Fruit fly (Drosophila melanogaster): ENCODE results near the gene daw.

daw gene

dm6 chr2L:2855773-2856615, 50.9 kb downstream of the daw start, which contains the start of the genes CG3104 and RpS21 (continued):
- TF ChIP-seq hb (GFP tag; IDR thresholded peaks at IDR 0.05; ENCODE audit: partially characterized antibody): no peak
- peak; percentile 80 for TF ChIP-seq ac (GFP tag; optimal IDR thresholded peaks at IDR 0.05)
- peak; percentile 74 for TF ChIP-seq Six4 (GFP tag; optimal IDR thresholded peaks at IDR 0.05)
- peak; percentile 11 for TF ChIP-seq tap (tag; optimal IDR thresholded peaks at IDR 0.05)
- peak; percentile 71; the same call in 1 of the 2 replicates for TF ChIP-seq CG10321 (GFP tag; IDR thresholded peaks at IDR 0.05)
- TF ChIP-seq Hr3 (GFP tag; optimal IDR thresholded peaks at IDR 0.05): peak; percentile 73
- TF ChIP-seq klu (GFP tag; IDR thresholded peaks at IDR 0.05): peak; percentile 72
- TF ChIP-seq Meics (GFP tag; optimal IDR thresholded peaks at IDR 0.05): peak; percentile 92
- TF ChIP-seq CG8924 (tag; optimal IDR thresholded peaks at IDR 0.05): peak; percentile 60
- peak; percentile 48 for TF ChIP-seq crol (GFP tag; IDR thresholded peaks at IDR 0.05)
- peak; percentile 93 for TF ChIP-seq CG9932 (GFP tag; IDR thresholded peaks at IDR 0.05)
- TF ChIP-seq vvl (GFP tag; IDR thresholded peaks at IDR 0.05): peak; percentile 91
- TF ChIP-seq luna (GFP tag; optimal IDR thresholded peaks at IDR 0.05): peak; percentile 50
- no peak for TF ChIP-seq Lpt (GFP tag; optimal IDR thresholded peaks at IDR 0.05)
- peak; percentile 80 for TF ChIP-seq maf-S (GFP tag; optimal IDR thresholded peaks at IDR 0.05)
- TF ChIP-seq Usf (GFP tag; optimal IDR thresholded peaks at IDR 0.05): peak; percentile 85
- TF ChIP-seq CG17612 (GFP tag; IDR thresholded peaks at IDR 0.05): peak; percentile 66
- peak; percentile 83 for TF ChIP-seq ewg (GFP tag; optimal IDR thresholded peaks at IDR 0.05)
- peak; percentile 95 for TF ChIP-seq CG10543 (GFP tag; optimal IDR thresholded peaks at IDR 0.05)
- peak in 1 of 2 experiments; percentile 77 for TF ChIP-seq eve (GFP tag; optimal IDR thresholded peaks at IDR 0.05)
- peak; percentile 62 for TF ChIP-seq Oli (tag; optimal IDR thresholded peaks at IDR 0.05)
- peak; percentile 94 for TF ChIP-seq MTF-1 (GFP tag; optimal IDR thresholded peaks at IDR 0.05; ENCODE audit: borderline replicate concordance)
- TF ChIP-seq Poxn (GFP tag; IDR thresholded peaks at IDR 0.05): 0 out of 2 replicates have a peak, but pooled peaks have one; percentile 55
- TF ChIP-seq her (GFP tag; optimal IDR thresholded peaks at IDR 0.05): peak; percentile 80
- TF ChIP-seq Fer3 (tag; optimal IDR thresholded peaks at IDR 0.05): peak; percentile 82
- peak; percentile 92 for TF ChIP-seq ase (GFP tag; IDR thresholded peaks at IDR 0.05)
- TF ChIP-seq CTCF (GFP tag; optimal IDR thresholded peaks at IDR 0.05): peak; percentile 98
- peak; percentile 74 for TF ChIP-seq CG10959 (GFP tag; IDR thresholded peaks at IDR 0.05)
- TF ChIP-seq CG3163 (GFP tag; optimal IDR thresholded peaks at IDR 0.05): peak; percentile 68
- peak; percentile 68 for TF ChIP-seq CG18476 (GFP tag; optimal IDR thresholded peaks at IDR 0.05)
- TF ChIP-seq chif (GFP tag; optimal IDR thresholded peaks at IDR 0.05): peak; percentile 52 to 73
- peak; percentile 72; the same call in 1 of the 2 replicates for TF ChIP-seq ham (GFP tag; IDR thresholded peaks at IDR 0.05)
- peak; percentile 70; the same call in 1 of the 2 replicates for TF ChIP-seq Nf-YA (GFP tag; IDR thresholded peaks at IDR 0.05)
- TF ChIP-seq CG11695 (GFP tag; IDR thresholded peaks at IDR 0.05): no peak
- peak; percentile 80 for TF ChIP-seq CG1792 (GFP tag; optimal IDR thresholded peaks at IDR 0.05)
- TF ChIP-seq CG14965 (GFP tag; optimal IDR thresholded peaks at IDR 0.05; ENCODE audit: borderline replicate concordance): no peak
- TF ChIP-seq Med (GFP tag): peak; percentile 98
- TF ChIP-seq CG12942 (GFP tag; optimal IDR thresholded peaks at IDR 0.05): peak; percentile 76
- peak; percentile 66 for TF ChIP-seq CG11696 (GFP tag; IDR thresholded peaks at IDR 0.05)
- TF ChIP-seq CG14441 (GFP tag; IDR thresholded peaks at IDR 0.05): peak; percentile 88
- peak; percentile 61 for TF ChIP-seq danr (GFP tag; IDR thresholded peaks at IDR 0.05)
- peak; percentile 35 for TF ChIP-seq ftz-f1 (GFP tag; optimal IDR thresholded peaks at IDR 0.05)
- TF ChIP-seq CG13123 (GFP tag; optimal IDR thresholded peaks at IDR 0.05): peak; percentile 100
- peak; percentile 47 for TF ChIP-seq CG7271 (tag; optimal IDR thresholded peaks at IDR 0.05)
- peak; percentile 81 for TF ChIP-seq CG10267 (tag; optimal IDR thresholded peaks at IDR 0.05)
- TF ChIP-seq nom (GFP tag; optimal IDR thresholded peaks at IDR 0.05): peak; percentile 83
- peak; percentile 80 for TF ChIP-seq CG17802 (tag; optimal IDR thresholded peaks at IDR 0.05)
- TF ChIP-seq Dp (GFP tag; optimal IDR thresholded peaks at IDR 0.05): peak; percentile 80
- TF ChIP-seq Drgx (GFP tag; IDR thresholded peaks at IDR 0.05): 0 out of 2 replicates have a peak, but pooled peaks have one; percentile 22
- TF ChIP-seq pum (GFP tag; optimal IDR thresholded peaks at IDR 0.05): peak; percentile 65

Measured in whole organism, embryonic.